Fruit fly (Drosophila melanogaster): Measurements from ENCODE around the gene Argk2.

Argk2 gene

DNA sequence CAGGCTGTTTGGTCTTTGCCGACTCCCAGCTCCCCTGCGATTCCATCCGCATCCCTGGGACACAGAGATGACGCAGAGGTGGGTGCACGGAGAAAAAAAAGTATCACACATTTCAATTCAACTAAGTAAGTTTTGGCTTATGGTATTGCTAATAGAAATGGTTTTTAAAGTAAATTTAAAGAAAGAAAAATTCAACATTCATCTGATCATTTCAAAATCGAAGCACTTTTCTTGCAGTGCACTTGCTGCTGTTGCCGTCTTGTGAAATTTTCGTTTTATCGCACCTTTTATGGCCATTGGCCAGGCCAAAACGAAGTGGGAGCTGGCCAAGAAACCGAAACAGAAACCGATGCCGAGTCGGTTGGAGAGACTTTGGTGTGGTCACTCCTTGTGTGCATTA, 1.9 kb upstream of the Argk2 start (continued):
- peak; percentile 27; the same call in 1 of the 2 replicates for TF ChIP-seq CG9215 (GFP tag; IDR thresholded peaks at IDR 0.05)
- no peak for TF ChIP-seq CG15073 (GFP tag; optimal IDR thresholded peaks at IDR 0.05)
- TF ChIP-seq CG42726 (GFP tag; IDR thresholded peaks at IDR 0.05; ENCODE audit: partially characterized antibody) = no peak
- no peak for TF ChIP-seq toy (GFP tag; IDR thresholded peaks at IDR 0.05)
- no peak for TF ChIP-seq en (GFP tag; optimal IDR thresholded peaks at IDR 0.05)
- TF ChIP-seq CTCF (GFP tag; optimal IDR thresholded peaks at IDR 0.05) = no peak
- TF ChIP-seq CG17328 (GFP tag; IDR thresholded peaks at IDR 0.05) = peak; percentile 83
- TF ChIP-seq ranshi (GFP tag; IDR thresholded peaks at IDR 0.05) = peak; percentile 72; the same call in 1 of the 2 replicates
- TF ChIP-seq dpn (GFP tag; optimal IDR thresholded peaks at IDR 0.05) = peak; percentile 21 to 61
- TF ChIP-seq cwo (GFP tag; optimal IDR thresholded peaks at IDR 0.05) = peak; percentile 42
- peak; percentile 87 for TF ChIP-seq ap (GFP tag; IDR thresholded peaks at IDR 0.05)
- no peak for TF ChIP-seq Vsx1 (GFP tag; optimal IDR thresholded peaks at IDR 0.05)
- TF ChIP-seq CG4730 (GFP tag; IDR thresholded peaks at IDR 0.05) = peak; percentile 75
- peak; percentile 13 for TF ChIP-seq Sry-β (GFP tag; optimal IDR thresholded peaks at IDR 0.05)
- no peak for TF ChIP-seq CG7987 (GFP tag; optimal IDR thresholded peaks at IDR 0.05)
- TF ChIP-seq CG3407 (GFP tag; optimal IDR thresholded peaks at IDR 0.05) = peak; percentile 6
- TF ChIP-seq CG15479 (GFP tag; optimal IDR thresholded peaks at IDR 0.05) = peak; percentile 49
- TF ChIP-seq Elba2 (GFP tag; optimal IDR thresholded peaks at IDR 0.05) = no peak
- TF ChIP-seq Ets65A (GFP tag) = peak; percentile 97
- peak; percentile 78 for TF ChIP-seq E2f1 (GFP tag; IDR thresholded peaks at IDR 0.05)
- TF ChIP-seq D (optimal IDR thresholded peaks at IDR 0.05) = no peak
- peak; percentile 54 for TF ChIP-seq D (GFP tag; optimal IDR thresholded peaks at IDR 0.05)
- no peak for TF ChIP-seq NC2β (GFP tag; optimal IDR thresholded peaks at IDR 0.05)
- peak; percentile 35 for TF ChIP-seq zfh2 (GFP tag; optimal IDR thresholded peaks at IDR 0.05)
- TF ChIP-seq mld (GFP tag; IDR thresholded peaks at IDR 0.05; ENCODE audit: partially characterized antibody) = no peak
- TF ChIP-seq ase (GFP tag; IDR thresholded peaks at IDR 0.05) = peak; percentile 72
- no peak for TF ChIP-seq CG12744 (GFP tag; optimal IDR thresholded peaks at IDR 0.05)
- TF ChIP-seq bcd (GFP tag; optimal IDR thresholded peaks at IDR 0.05) = peak; percentile 59
- TF ChIP-seq CG6854 (GFP tag; optimal IDR thresholded peaks at IDR 0.05) = no peak
- TF ChIP-seq HLH3B (GFP tag; IDR thresholded peaks at IDR 0.05) = peak; percentile 77
- TF ChIP-seq CG8359 (GFP tag; optimal IDR thresholded peaks at IDR 0.05; ENCODE audit: borderline replicate concordance) = no peak
- TF ChIP-seq Taf1 (GFP tag; IDR thresholded peaks at IDR 0.05) = no peak
- TF ChIP-seq CG31365 (tag; optimal IDR thresholded peaks at IDR 0.05) = no peak
- no peak for TF ChIP-seq ERR (GFP tag; optimal IDR thresholded peaks at IDR 0.05)
- peak; percentile 62 for TF ChIP-seq ind (GFP tag; optimal IDR thresholded peaks at IDR 0.05)
- peak; percentile 36 for TF ChIP-seq unpg (GFP tag; optimal IDR thresholded peaks at IDR 0.05)
- peak; percentile 78 for TF ChIP-seq otp (GFP tag; IDR thresholded peaks at IDR 0.05)
- peak; percentile 40 for TF ChIP-seq CG17385 (GFP tag; optimal IDR thresholded peaks at IDR 0.05)
- TF ChIP-seq Bteb2 (GFP tag; optimal IDR thresholded peaks at IDR 0.05) = no peak
- TF ChIP-seq HLH4C (GFP tag; IDR thresholded peaks at IDR 0.05; ENCODE audit: partially characterized antibody) = no peak
- peak in 1 of 2 experiments; percentile 50 for TF ChIP-seq bsh (GFP tag; optimal IDR thresholded peaks at IDR 0.05)
- no peak for TF ChIP-seq cad (GFP tag; optimal IDR thresholded peaks at IDR 0.05)
- TF ChIP-seq psq (GFP tag; optimal IDR thresholded peaks at IDR 0.05) = no peak
- TF ChIP-seq btn (GFP tag; optimal IDR thresholded peaks at IDR 0.05) = peak; percentile 67
- 0 out of 2 replicates have a peak, but pooled peaks have one; percentile 8 for TF ChIP-seq CG9932 (GFP tag; IDR thresholded peaks at IDR 0.05)
- TF ChIP-seq nom (GFP tag; optimal IDR thresholded peaks at IDR 0.05) = no peak
- TF ChIP-seq CG14965 (GFP tag; optimal IDR thresholded peaks at IDR 0.05; ENCODE audit: borderline replicate concordance) = peak; percentile 10
- TF ChIP-seq CG9609 (GFP tag; optimal IDR thresholded peaks at IDR 0.05) = peak; percentile 36
- peak; percentile 94 for TF ChIP-seq sens (GFP tag)
- TF ChIP-seq CG16813 (GFP tag; IDR thresholded peaks at IDR 0.05; ENCODE audit: partially characterized antibody) = no peak
- TF ChIP-seq Max (GFP tag; optimal IDR thresholded peaks at IDR 0.05) = peak; percentile 62
- TF ChIP-seq ac (GFP tag; optimal IDR thresholded peaks at IDR 0.05) = peak; percentile 46
